Fruit fly (Drosophila melanogaster) whole organism, prepupa: ENCODE data around the gene CG44815.
A peak's percentile ranks its signal among the peaks of the same experiment; 100 is the strongest.

Experiments used
- Blimp-1 ChIP-seq: fragments of 200-800 bp; sonication (Bioruptor generic); optimal IDR thresholded peaks from 3 replicates; lab custom pipeline; 2017; ENCODE audit warnings: missing biosample characterization, missing genetic modification characterization, mild to moderate bottlenecking, moderate library complexity, missing genetic modification reagents
- CG10631 ChIP-seq: fragments of 200-800 bp; sonication (Bioruptor generic); optimal IDR thresholded peaks from 2 replicates; lab custom pipeline; 2016; ENCODE audit warnings: missing biosample characterization, missing genetic modification characterization
- CG10669 ChIP-seq: fragments of 200-800 bp; sonication (Bioruptor generic); optimal IDR thresholded peaks from 3 replicates; lab custom pipeline; 2018; ENCODE audit warnings: missing biosample characterization, mild to moderate bottlenecking, missing genetic modification characterization, moderate library complexity
- CG15336 ChIP-seq: fragments of 200-800 bp; sonication (Bioruptor generic); IDR thresholded peaks from 2 replicates; pipeline ENCODE4 v1.3.6; 2022; ENCODE audit warnings: missing biosample characterization, missing genetic modification characterization
- CG1621 ChIP-seq: fragments of 200-800 bp; sonication (Bioruptor generic); optimal IDR thresholded peaks from 3 replicates; lab custom pipeline; 2018; ENCODE audit warnings: missing biosample characterization, mild to moderate bottlenecking, missing genetic modification characterization
- CG3032 ChIP-seq: fragments of 200-800 bp; optimal IDR thresholded peaks from 2 replicates; lab custom pipeline; 2019; ENCODE audit warnings: missing biosample characterization, mild to moderate bottlenecking, missing genetic modification characterization, moderate library complexity
- CG34406 ChIP-seq: fragments of 200-800 bp; sonication (Bioruptor generic); optimal IDR thresholded peaks from 3 replicates; lab custom pipeline; 2016; ENCODE audit warnings: missing biosample characterization, missing genetic modification characterization
- CG6808 ChIP-seq: fragments of 200-800 bp; sonication (Bioruptor generic); optimal IDR thresholded peaks from 3 replicates; lab custom pipeline; 2017; ENCODE audit warnings: missing biosample characterization, missing genetic modification characterization, mild to moderate bottlenecking, moderate library complexity, missing genetic modification reagents
- Eip78C ChIP-seq: fragments of 200-800 bp; sonication (Bioruptor generic); peaks from one replicate; lab custom pipeline; 2016; ENCODE audit warnings: missing biosample characterization, missing genetic modification characterization
- acj6 ChIP-seq: fragments of 200-800 bp; sonication (Bioruptor generic); optimal IDR thresholded peaks from 3 replicates; lab custom pipeline; 2016; ENCODE audit warnings: missing biosample characterization, missing genetic modification characterization
- fd59A ChIP-seq: fragments of 200-800 bp; sonication (Bioruptor generic); optimal IDR thresholded peaks from 2 replicates; lab custom pipeline; 2017; ENCODE audit warnings: missing biosample characterization, mild to moderate bottlenecking, missing genetic modification characterization, missing genetic modification reagents
- net ChIP-seq: fragments of 200-800 bp; sonication (Bioruptor generic); optimal IDR thresholded peaks from 3 replicates; lab custom pipeline; 2016; ENCODE audit warnings: missing biosample characterization, missing genetic modification characterization
- vri ChIP-seq: fragments of 200-800 bp; sonication (Bioruptor generic); optimal IDR thresholded peaks from 3 replicates; lab custom pipeline; 2016; ENCODE audit warnings: missing biosample characterization, mild to moderate bottlenecking, missing genetic modification characterization

DNA sequence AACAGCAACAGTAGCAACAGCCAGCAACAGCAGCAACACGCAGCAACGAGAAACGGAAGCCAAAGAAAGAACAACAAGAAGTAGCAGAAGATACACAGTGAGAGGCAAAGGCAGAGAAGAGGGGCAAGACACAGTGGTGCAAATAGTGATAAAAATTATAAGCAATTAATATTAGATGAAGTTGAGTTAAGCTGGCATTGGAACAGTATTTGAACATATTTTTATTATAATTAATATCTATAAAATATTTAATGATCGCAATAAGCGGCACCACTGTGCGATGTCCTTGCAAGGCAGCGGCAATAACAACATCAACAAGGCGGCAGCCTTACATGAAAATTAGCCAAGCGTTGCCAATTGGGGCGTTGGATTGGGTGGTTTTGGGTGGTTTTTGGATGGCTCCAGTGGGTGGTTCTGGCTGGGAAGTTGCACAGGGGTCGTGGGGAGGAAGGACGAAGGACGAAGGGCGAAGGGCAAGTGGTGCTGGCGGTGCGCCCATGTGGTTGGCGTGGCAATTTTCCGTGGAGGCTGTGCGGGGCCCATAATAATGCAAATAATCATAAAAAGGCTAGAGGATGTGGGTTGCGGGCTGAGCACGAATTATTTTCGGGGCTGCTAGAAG is 14.5 kb downstream of the CG44815 start:
- peak; percentile 11 for TF ChIP-seq CG10631 (GFP tag; lab: Kevin White, UChicago)
- no peak for TF ChIP-seq acj6
- peak; percentile 68 for TF ChIP-seq Eip78C
- TF ChIP-seq CG34406 = no peak
- no peak for TF ChIP-seq CG15336 (GFP tag; lab: Robert Waterston, UW)
- no peak for TF ChIP-seq vri (GFP tag; lab: Kevin White, UChicago)
- TF ChIP-seq CG1621 (tag; lab: Kevin White, UChicago) = peak; percentile 20
- TF ChIP-seq fd59A (GFP tag; lab: Kevin White, UChicago) = no peak
- TF ChIP-seq Blimp-1 (GFP tag; lab: Kevin White, UChicago) = no peak
- no peak for TF ChIP-seq net (GFP tag; lab: Kevin White, UChicago)
- no peak for TF ChIP-seq CG3032 (tag; lab: Kevin White, UChicago)
- TF ChIP-seq CG10669 (GFP tag; lab: Kevin White, UChicago) = peak; percentile 46
- no peak for TF ChIP-seq CG6808 (GFP tag; lab: Kevin White, UChicago)
